Worm (Caenorhabditis elegans): Measurements from ENCODE around the gene far-1.

The far-1 gene

ce11 chrIII:9053740-9054252, 27.2 kb downstream of the far-1 start, which contains the start of gene R107.5 (continued):
- TF ChIP-seq rec-8 (tag; optimal IDR thresholded peaks at IDR 0.05) (no peak), F55B11.4 (tag; optimal IDR thresholded peaks at IDR 0.05; ENCODE audit: borderline replicate concordance, insufficient read depth) (no peak), C06A6.2 (GFP tag; conservative IDR thresholded peaks at IDR 0.05) (peak; percentile 89), F57C9.4 (tag; optimal IDR thresholded peaks at IDR 0.05) (peak; percentile 86), fkh-3 (tag; optimal IDR thresholded peaks at IDR 0.05) (peak; percentile 36), C17E4.6 (GFP tag; IDR thresholded peaks at IDR 0.05) (peak; percentile 77), him-1 (tag; optimal IDR thresholded peaks at IDR 0.05) (no peak), snpc-1.1 (tag; optimal IDR thresholded peaks at IDR 0.05; ENCODE audit: insufficient read depth) (no peak), ceh-100 (GFP tag; IDR thresholded peaks at IDR 0.05) (peak; percentile 58; the same call in 1 of the 2 replicates), let-607 (tag; optimal IDR thresholded peaks at IDR 0.05) (peak; percentile 95 to 98), efl-1 (GFP tag; optimal IDR thresholded peaks at IDR 0.05) (no peak), gei-17 (GFP tag; optimal IDR thresholded peaks at IDR 0.05) (peak; percentile 92), ztf-6 (GFP tag; IDR thresholded peaks at IDR 0.05) (0 out of 2 replicates have a peak, but pooled peaks have one; percentile 60), egrh-3 (GFP tag; IDR thresholded peaks at IDR 0.05) (peak; percentile 55; the same call in 1 of the 2 replicates), Y67H2A.10 (GFP tag; conservative IDR thresholded peaks at IDR 0.05) (peak; percentile 96), rpc-1 (optimal IDR thresholded peaks at IDR 0.05) (peak; percentile 97), rpc-1 (tag; optimal IDR thresholded peaks at IDR 0.05) (no peak), repo-1 (tag; optimal IDR thresholded peaks at IDR 0.05) (peak; percentile 96), ama-1 (optimal IDR thresholded peaks at IDR 0.05) (peak; percentile 86), ama-1 (GFP tag; optimal IDR thresholded peaks at IDR 0.05) (no peak), D2030.7 (GFP tag; IDR thresholded peaks at IDR 0.05) (peak; percentile 51), ceh-79 (tag; optimal IDR thresholded peaks at IDR 0.05) (peak; percentile 62), dpff-1 (tag; optimal IDR thresholded peaks at IDR 0.05) (peak; percentile 95), hmg-1.2 (GFP tag; IDR thresholded peaks at IDR 0.05) (peak; percentile 95), madf-6 (GFP tag; IDR thresholded peaks at IDR 0.05) (peak; percentile 79), nhr-80 (tag; optimal IDR thresholded peaks at IDR 0.05) (peak; percentile 31), tbx-9 (tag; optimal IDR thresholded peaks at IDR 0.05; ENCODE audit: borderline replicate concordance) (peak; percentile 34), ceh-40 (GFP tag; IDR thresholded peaks at IDR 0.05) (0 out of 2 replicates have a peak, but pooled peaks have one; percentile 42), pbrm-1 (GFP tag; IDR thresholded peaks at IDR 0.05) (peak; percentile 97), lin-26 (GFP tag; IDR thresholded peaks at IDR 0.05) (peak; percentile 70; the same call in 1 of the 2 replicates), F23B12.7 (tag; optimal IDR thresholded peaks at IDR 0.05; ENCODE audit: insufficient read depth) (no peak), unc-62 (GFP tag; optimal IDR thresholded peaks at IDR 0.05) (peak; percentile 8), akir-1 (GFP tag; optimal IDR thresholded peaks at IDR 0.05) (peak; percentile 71), bed-2 (GFP tag; IDR thresholded peaks at IDR 0.05) (peak; percentile 65; the same call in 1 of the 2 replicates), nhr-120 (GFP tag; IDR thresholded peaks at IDR 0.05) (0 out of 2 replicates have a peak, but pooled peaks have one; percentile 68), sea-2 (GFP tag; IDR thresholded peaks at IDR 0.05) (peak; percentile 97)

- TF ChIP-seq Y95B8A.8 (GFP tag; IDR thresholded peaks at IDR 0.05), result no peak
- TF ChIP-seq F52B5.7 (tag; optimal IDR thresholded peaks at IDR 0.05), result no peak
- TF ChIP-seq ama-1 (optimal IDR thresholded peaks at IDR 0.05), result peak; percentile 87
- TF ChIP-seq ama-1 (GFP tag; optimal IDR thresholded peaks at IDR 0.05), result no peak
- TF ChIP-seq hmg-1.2 (GFP tag; IDR thresholded peaks at IDR 0.05), result no peak
- TF ChIP-seq F49E8.2 (tag; optimal IDR thresholded peaks at IDR 0.05; ENCODE audit: insufficient read depth), result no peak
- TF ChIP-seq akir-1 (GFP tag; optimal IDR thresholded peaks at IDR 0.05), result no peak
- TF ChIP-seq tbp1 (GFP tag; optimal IDR thresholded peaks at IDR 0.05), result peak; percentile 11
- TF ChIP-seq F57C9.4 (tag; optimal IDR thresholded peaks at IDR 0.05), result no peak
- no peak for TF ChIP-seq Y79H2A.3 (GFP tag; conservative IDR thresholded peaks at IDR 0.05)
- TF ChIP-seq T26A5.8 (tag; optimal IDR thresholded peaks at IDR 0.05), result no peak
- TF ChIP-seq rcor-1 (GFP tag; IDR thresholded peaks at IDR 0.05), result no peak
- peak; percentile 19; the same call in 1 of the 2 replicates for TF ChIP-seq lin-26 (GFP tag; IDR thresholded peaks at IDR 0.05)
- no peak for TF ChIP-seq sptf-2 (GFP tag; optimal IDR thresholded peaks at IDR 0.05)
Measured at ce11 chrIII:9053263-9053662, 27.7 kb downstream of the far-1 start.
